Fruit fly (Drosophila melanogaster): Measurements from ENCODE around the gene REPTOR-BP.

REPTOR-BP gene

dm6 chr2L:10259960-10260749, 3.8 kb upstream of the REPTOR-BP start (continued):
- TF ChIP-seq Kr (GFP tag; optimal IDR thresholded peaks at IDR 0.05) (peak; percentile 68), kni (GFP tag; optimal IDR thresholded peaks at IDR 0.05) (no peak)

- TF ChIP-seq ash1 (GFP tag; optimal IDR thresholded peaks at IDR 0.05), result no peak
- peak; percentile 67 for TF ChIP-seq cato (GFP tag; optimal IDR thresholded peaks at IDR 0.05; ENCODE audit: borderline replicate concordance)
- no peak for TF ChIP-seq Neu2 (GFP tag; optimal IDR thresholded peaks at IDR 0.05; ENCODE audit: borderline replicate concordance)
- peak; percentile 54 for TF ChIP-seq CG10366 (GFP tag; IDR thresholded peaks at IDR 0.05)
- TF ChIP-seq nau (GFP tag; optimal IDR thresholded peaks at IDR 0.05), result no peak
- TF ChIP-seq CG17612 (GFP tag; IDR thresholded peaks at IDR 0.05), result no peak
- TF ChIP-seq Gug (GFP tag; IDR thresholded peaks at IDR 0.05), result no peak; the same call in 3 of the 4 replicates
- TF ChIP-seq Sox102F (GFP tag; optimal IDR thresholded peaks at IDR 0.05), result no peak
- no peak for TF ChIP-seq abd-A (tag; optimal IDR thresholded peaks at IDR 0.05)
- TF ChIP-seq E2f1 (GFP tag; IDR thresholded peaks at IDR 0.05), result no peak
- TF ChIP-seq CTCF (GFP tag; optimal IDR thresholded peaks at IDR 0.05), result peak; percentile 4
- peak; percentile 54 for TF ChIP-seq Nf-YC (tag; optimal IDR thresholded peaks at IDR 0.05)
- peak; percentile 63 for TF ChIP-seq CG15696 (tag; optimal IDR thresholded peaks at IDR 0.05)
- no peak for TF ChIP-seq H15 (GFP tag; IDR thresholded peaks at IDR 0.05)
- TF ChIP-seq jing (GFP tag; optimal IDR thresholded peaks at IDR 0.05), result no peak
- no peak for TF ChIP-seq rib (GFP tag; IDR thresholded peaks at IDR 0.05)
- peak; percentile 92 for TF ChIP-seq CG16813 (GFP tag; IDR thresholded peaks at IDR 0.05; ENCODE audit: partially characterized antibody)
- TF ChIP-seq CG10979 (tag; optimal IDR thresholded peaks at IDR 0.05), result peak; percentile 63
- TF ChIP-seq CG4617 (GFP tag; optimal IDR thresholded peaks at IDR 0.05; ENCODE audit: borderline replicate concordance), result peak; percentile 70
- peak; percentile 90 for TF ChIP-seq CG7963 (GFP tag; IDR thresholded peaks at IDR 0.05; ENCODE audit: partially characterized antibody)
- TF ChIP-seq Ada2b (GFP tag; IDR thresholded peaks at IDR 0.05), result peak; percentile 57
- no peak for TF ChIP-seq Rx (GFP tag; IDR thresholded peaks at IDR 0.05)
- TF ChIP-seq CG2678 (tag; optimal IDR thresholded peaks at IDR 0.05), result no peak
- peak; percentile 85 for TF ChIP-seq phol (tag; optimal IDR thresholded peaks at IDR 0.05)
- TF ChIP-seq CG11093 (GFP tag; IDR thresholded peaks at IDR 0.05), result no peak; the same call in 2 of the 3 replicates
- no peak for TF ChIP-seq CG15601 (tag; optimal IDR thresholded peaks at IDR 0.05)
- peak; percentile 80 for TF ChIP-seq CG1603 (tag; optimal IDR thresholded peaks at IDR 0.05)
- TF ChIP-seq vvl (GFP tag; IDR thresholded peaks at IDR 0.05), result peak; percentile 58; the same call in 1 of the 2 replicates
- TF ChIP-seq Mad (GFP tag; optimal IDR thresholded peaks at IDR 0.05), result peak; percentile 43
- no peak for TF ChIP-seq tap (tag; optimal IDR thresholded peaks at IDR 0.05)
- TF ChIP-seq onecut (GFP tag; IDR thresholded peaks at IDR 0.05), result no peak; the same call in 1 of the 2 replicates
- TF ChIP-seq CG9817 (tag; optimal IDR thresholded peaks at IDR 0.05), result no peak
- TF ChIP-seq CG18476 (GFP tag; optimal IDR thresholded peaks at IDR 0.05), result peak; percentile 68
- peak; percentile 91; the same call in 2 of the 3 replicates for TF ChIP-seq Opbp (GFP tag; IDR thresholded peaks at IDR 0.05; ENCODE audit: partially characterized antibody)
- no peak for TF ChIP-seq ranshi (GFP tag; IDR thresholded peaks at IDR 0.05)
- TF ChIP-seq CoRest (tag; optimal IDR thresholded peaks at IDR 0.05), result peak; percentile 76
- TF ChIP-seq Kr (GFP tag; optimal IDR thresholded peaks at IDR 0.05), result no peak
- peak; percentile 58; the same call in 2 of the 3 replicates for TF ChIP-seq B-H1 (GFP tag; IDR thresholded peaks at IDR 0.05)
- no peak; the same call in 1 of the 2 replicates for TF ChIP-seq Rfx (GFP tag; IDR thresholded peaks at IDR 0.05)
- TF ChIP-seq YL-1 (GFP tag; optimal IDR thresholded peaks at IDR 0.05), result peak; percentile 79
- TF ChIP-seq kni (GFP tag; optimal IDR thresholded peaks at IDR 0.05), result no peak
- TF ChIP-seq dan (GFP tag; IDR thresholded peaks at IDR 0.05), result no peak
- TF ChIP-seq lov (optimal IDR thresholded peaks at IDR 0.05), result no peak
- TF ChIP-seq lov (GFP tag; IDR thresholded peaks at IDR 0.05), result no peak
- no peak for TF ChIP-seq salm (tag; optimal IDR thresholded peaks at IDR 0.05)
- TF ChIP-seq CG18764 (GFP tag; optimal IDR thresholded peaks at IDR 0.05), result peak; percentile 100
These were observed 3.0 kb upstream of the REPTOR-BP start, which contains the start of gene Pten for dm6 chr2L:10260750-10261493. Pten (minus strand) TSS chr2L:10261049.
